Worm (Caenorhabditis elegans) whole organism, mixed stage, embryonic: Measurements from ENCODE around the gene F10B5.3.

Experiments
- elt-3 ChIP-seq: fragments of 150-350 bp; optimal IDR thresholded peaks from 2 replicates; lab custom pipeline; 2014; ENCODE audit warnings: missing biosample characterization, missing genetic modification characterization
- lin-32 ChIP-seq: fragments of 200-800 bp; sonication (Bioruptor generic); optimal IDR thresholded peaks from 2 replicates; lab custom pipeline; 2018; ENCODE audit warnings: mild to moderate bottlenecking, missing genetic modification characterization, missing compliant biosample characterization
- nhr-12 ChIP-seq: fragments of 150-350 bp; optimal IDR thresholded peaks from 2 replicates; lab custom pipeline; 2014; ENCODE audit warnings: missing biosample characterization, missing genetic modification characterization
- nhr-237 ChIP-seq: fragments of 150-350 bp; optimal IDR thresholded peaks from 2 replicates; lab custom pipeline; 2014; ENCODE audit warnings: missing biosample characterization, missing genetic modification characterization
- pha-4 ChIP-seq: fragments of 150-350 bp; optimal IDR thresholded peaks from 2 replicates; lab custom pipeline; 2018; ENCODE audit warnings: missing biosample characterization, missing genetic modification reagents, missing genetic modification characterization
- zip-8 ChIP-seq: fragments of 150-350 bp; optimal IDR thresholded peaks from 2 replicates; lab custom pipeline; 2014; ENCODE audit warnings: missing biosample characterization, missing genetic modification characterization

DNA sequence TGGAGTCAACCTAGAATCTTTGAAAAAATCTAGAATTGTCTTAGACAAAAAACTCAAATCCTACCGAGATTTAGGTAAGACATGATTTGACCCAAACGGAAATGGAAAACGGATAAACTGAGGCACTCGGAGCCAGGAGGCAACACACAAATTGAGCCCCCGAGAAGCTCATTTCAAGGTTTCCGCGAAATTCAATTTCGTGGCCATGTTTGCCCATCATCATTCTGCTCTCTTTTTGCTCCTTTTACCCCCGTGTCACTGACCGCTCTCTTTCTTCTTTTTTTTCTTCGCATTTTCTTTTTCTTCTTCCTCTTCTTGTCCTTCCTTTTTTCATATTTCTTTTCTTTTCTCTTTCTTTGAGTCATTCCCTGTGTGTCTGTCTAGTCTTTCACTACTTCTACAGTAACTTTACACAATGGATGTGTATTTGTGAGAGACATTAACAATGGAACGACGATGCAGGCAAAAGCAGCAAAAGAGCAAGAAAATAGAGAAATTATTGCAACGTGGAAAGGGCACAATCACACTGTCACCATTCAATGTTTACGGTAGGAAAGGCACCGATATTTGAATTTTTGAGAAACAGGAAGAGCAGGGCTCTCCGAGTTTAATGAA, 3.0 kb upstream of the F10B5.3 start:
- no peak for TF ChIP-seq zip-8 (tag; lab: Kevin White, UChicago)
- no peak for TF ChIP-seq nhr-12 (tag; lab: Kevin White, UChicago)
- no peak for TF ChIP-seq pha-4
- no peak for TF ChIP-seq nhr-237 (tag; lab: Kevin White, UChicago)
- no peak for TF ChIP-seq elt-3 (tag; lab: Kevin White, UChicago)
- TF ChIP-seq lin-32 (GFP tag; lab: Kevin White, UChicago), result no peak
